Worm (Caenorhabditis elegans) whole organism, late embryonic: ENCODE data around the gene Y82E9BL.1.

Experiments used
- Y22D7AL.16 ChIP-seq: sonication (generic microtip); optimal IDR thresholded peaks from 2 replicates; lab custom pipeline; 2016; ENCODE audit warnings: missing genetic modification characterization, missing compliant biosample characterization
- ceh-2 ChIP-seq: sonication (generic microtip); optimal IDR thresholded peaks from 2 replicates; lab custom pipeline; 2016; ENCODE audit warnings: missing genotype, missing genetic modification characterization, missing compliant biosample characterization
- pha-4 ChIP-seq: fragments of 150-350 bp; optimal IDR thresholded peaks from 2 replicates; lab custom pipeline; 2018; ENCODE audit warnings: missing biosample characterization, missing genetic modification reagents, missing genetic modification characterization

- TF ChIP-seq pha-4 = no peak
- TF ChIP-seq ceh-2 = no peak
- TF ChIP-seq Y22D7AL.16 (tag; lab: Kevin White, UChicago) = no peak
Observed at ce11 chrIII:1347003-1347402, 8.2 kb downstream of the Y82E9BL.1 start.
